Worm (Caenorhabditis elegans) whole organism, L3 larva: ENCODE data around the gene osta-2.

ENCODE experiments used
- R02D3.7 ChIP-seq: fragments of 150-350 bp; optimal IDR thresholded peaks from 2 replicates; lab custom pipeline; 2014; ENCODE audit warnings: missing biosample characterization, missing genetic modification characterization
- ZK546.5 ChIP-seq: sonication (generic microtip); optimal IDR thresholded peaks from 2 replicates; lab custom pipeline; 2017; ENCODE audit warnings: missing biosample characterization, missing genetic modification characterization
- aly-2 ChIP-seq: fragments of 150-350 bp; optimal IDR thresholded peaks from 2 replicates; lab custom pipeline; 2014; ENCODE audit warnings: missing biosample characterization, missing genetic modification characterization
- ama-1 ChIP-seq: fragments of 150-350 bp; optimal IDR thresholded peaks from 2 replicates; lab custom pipeline; 2018
- ceh-16 ChIP-seq: sonication (generic microtip); optimal IDR thresholded peaks from 2 replicates; lab custom pipeline; 2017; ENCODE audit warnings: missing biosample characterization, missing genetic modification characterization
- ceh-82 ChIP-seq: fragments of 150-350 bp; optimal IDR thresholded peaks from 2 replicates; lab custom pipeline; 2014; ENCODE audit warnings: missing biosample characterization, missing genetic modification characterization
- daf-12 ChIP-seq: fragments of 150-350 bp; optimal IDR thresholded peaks from 2 replicates; lab custom pipeline; 2014; ENCODE audit warnings: missing biosample characterization, missing genetic modification reagents, missing genetic modification characterization
- egl-5 ChIP-seq: fragments of 150-350 bp; optimal IDR thresholded peaks from 2 replicates; lab custom pipeline; 2017; ENCODE audit warnings: missing biosample characterization, missing genetic modification reagents, missing genetic modification characterization, inconsistent platforms
- elt-2 ChIP-seq: sonication (generic microtip); optimal IDR thresholded peaks from 2 replicates; lab custom pipeline; 2016; ENCODE audit warnings: missing genetic modification reagents, mild to moderate bottlenecking, missing genetic modification characterization, missing compliant biosample characterization
- fkh-2 ChIP-seq: fragments of 150-350 bp; optimal IDR thresholded peaks from 2 replicates; lab custom pipeline; 2014; ENCODE audit warnings: missing biosample characterization, missing genetic modification reagents, missing genetic modification characterization
- fos-1 ChIP-seq: fragments of 150-350 bp; optimal IDR thresholded peaks from 2 replicates; lab custom pipeline; 2014; ENCODE audit warnings: missing biosample characterization, missing genetic modification characterization
- hmg-11 ChIP-seq: sonication (generic microtip); optimal IDR thresholded peaks from 2 replicates; lab custom pipeline; 2016; ENCODE audit warnings: missing genetic modification characterization, missing compliant biosample characterization
- jun-1 ChIP-seq: fragments of 150-350 bp; optimal IDR thresholded peaks from 2 replicates; lab custom pipeline; 2014; ENCODE audit warnings: missing biosample characterization, missing genetic modification reagents, missing genetic modification characterization
- lin-15B ChIP-seq: fragments of 150-350 bp; optimal IDR thresholded peaks from 2 replicates; lab custom pipeline; 2014; ENCODE audit warnings: missing biosample characterization, missing genetic modification characterization
- lin-39 ChIP-seq: fragments of 150-350 bp; optimal IDR thresholded peaks from 2 replicates; lab custom pipeline; 2018; ENCODE audit warnings: missing biosample characterization, missing genetic modification reagents, missing genetic modification characterization
- lsy-12 ChIP-seq: sonication (generic microtip); optimal IDR thresholded peaks from 2 replicates; lab custom pipeline; 2016; ENCODE audit warnings: mild to moderate bottlenecking, missing genetic modification characterization, missing compliant biosample characterization
- mdl-1 ChIP-seq: fragments of 150-350 bp; optimal IDR thresholded peaks from 2 replicates; lab custom pipeline; 2014; ENCODE audit warnings: missing biosample characterization, missing genetic modification characterization
- mml-1 ChIP-seq: fragments of 150-350 bp; sonication (generic microtip); optimal IDR thresholded peaks from 3 replicates; lab custom pipeline; 2014; ENCODE audit warnings: missing biosample characterization, missing genetic modification characterization
- nfya-1 ChIP-seq: sonication (generic microtip); optimal IDR thresholded peaks from 2 replicates; lab custom pipeline; 2017; ENCODE audit warnings: missing genetic modification characterization, mild to moderate bottlenecking, missing compliant biosample characterization, antibody characterized with exemption, moderate library complexity; ENCODE audit not compliant: insufficient read depth
- nhr-12 ChIP-seq: fragments of 150-350 bp; optimal IDR thresholded peaks from 2 replicates; lab custom pipeline; 2014; ENCODE audit warnings: missing biosample characterization, missing genetic modification characterization
- nhr-23 ChIP-seq: fragments of 150-350 bp; optimal IDR thresholded peaks from 2 replicates; lab custom pipeline; 2014; ENCODE audit warnings: missing biosample characterization, missing genetic modification reagents, missing genetic modification characterization
- nhr-28 ChIP-seq: fragments of 150-350 bp; optimal IDR thresholded peaks from 2 replicates; lab custom pipeline; 2014; ENCODE audit warnings: missing biosample characterization, missing genetic modification characterization
- nhr-43 ChIP-seq: sonication (generic microtip); optimal IDR thresholded peaks from 2 replicates; lab custom pipeline; 2016; ENCODE audit warnings: mild to moderate bottlenecking, missing genetic modification characterization, missing compliant biosample characterization; ENCODE audit not compliant: poor library complexity, severe bottlenecking
- nhr-67 ChIP-seq: fragments of 150-350 bp; optimal IDR thresholded peaks from 2 replicates; lab custom pipeline; 2014; ENCODE audit warnings: missing biosample characterization, missing genetic modification characterization
- nhr-76 ChIP-seq: fragments of 150-350 bp; sonication (generic microtip); optimal IDR thresholded peaks from 5 replicates; lab custom pipeline; 2014; ENCODE audit warnings: missing biosample characterization, missing genetic modification characterization
- pha-4 ChIP-seq: fragments of 150-350 bp; optimal IDR thresholded peaks from 2 replicates; lab custom pipeline; 2014; ENCODE audit warnings: missing biosample characterization, missing genetic modification reagents, missing genetic modification characterization
- pqm-1 ChIP-seq: fragments of 150-350 bp; optimal IDR thresholded peaks from 2 replicates; lab custom pipeline; 2017; ENCODE audit warnings: missing biosample characterization, missing genetic modification characterization, inconsistent platforms
- sea-2 ChIP-seq: fragments of 150-350 bp; sonication (generic microtip); optimal IDR thresholded peaks from 4 replicates; lab custom pipeline; 2014; ENCODE audit warnings: missing biosample characterization, missing genetic modification reagents, missing genetic modification characterization
- skn-1 ChIP-seq: fragments of 150-350 bp; optimal IDR thresholded peaks from 2 replicates; lab custom pipeline; 2014; ENCODE audit warnings: missing biosample characterization, missing genetic modification characterization
- snpc-4 ChIP-seq: fragments of 150-350 bp; optimal IDR thresholded peaks from 2 replicates; lab custom pipeline; 2014; ENCODE audit warnings: missing biosample characterization, missing genetic modification characterization
- zag-1 ChIP-seq: fragments of 150-350 bp; optimal IDR thresholded peaks from 2 replicates; lab custom pipeline; 2014; ENCODE audit warnings: missing biosample characterization, missing genetic modification characterization
- ztf-11 ChIP-seq: fragments of 150-350 bp; optimal IDR thresholded peaks from 2 replicates; lab custom pipeline; 2014; ENCODE audit warnings: missing biosample characterization, missing genetic modification characterization

Gene osta-2

DNA sequence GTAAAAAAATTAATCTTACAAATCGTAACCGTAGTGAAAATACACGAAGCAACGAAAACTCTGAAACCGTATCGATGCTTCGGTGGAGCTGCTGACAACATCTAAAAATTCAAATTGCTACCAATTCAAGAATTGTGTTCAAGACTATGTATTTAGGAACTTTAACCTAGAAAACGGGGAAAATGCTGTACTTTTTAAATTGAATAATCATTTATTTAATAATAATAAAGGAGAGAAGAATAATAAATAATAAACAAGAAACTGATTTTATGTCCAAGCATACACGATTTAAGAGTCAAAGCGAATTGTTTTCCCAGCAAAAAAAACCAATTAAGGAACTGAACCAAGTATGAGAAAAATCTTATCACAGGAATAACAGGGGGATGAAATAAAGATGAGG lies 37.9 kb upstream of the osta-2 start, which contains the start of gene C25H3.17:
C25H3.17 (minus strand) TSS at position 101 of the 400 bp plus-strand sequence.
- no peak for TF ChIP-seq elt-2 (tag; lab: Kevin White, UChicago)
- TF ChIP-seq aly-2 (tag; lab: Kevin White, UChicago): no peak
- no peak for TF ChIP-seq hmg-11
- no peak for TF ChIP-seq jun-1 (tag; lab: Kevin White, UChicago)
- no peak for TF ChIP-seq lsy-12 (tag; lab: Kevin White, UChicago)
- no peak for TF ChIP-seq ceh-16 (tag; lab: Kevin White, UChicago)
- no peak for TF ChIP-seq ztf-11 (tag; lab: Kevin White, UChicago)
- no peak for TF ChIP-seq mml-1 (tag; lab: Kevin White, UChicago)
- no peak for TF ChIP-seq nhr-28
- TF ChIP-seq ceh-82 (tag; lab: Kevin White, UChicago): no peak

- TF ChIP-seq ama-1 (lab: Kevin White, UChicago) (no peak), lin-39 (tag; lab: Kevin White, UChicago) (no peak), skn-1 (no peak), mdl-1 (tag; lab: Kevin White, UChicago) (no peak), nhr-43 (tag; lab: Kevin White, UChicago) (no peak), lsy-12 (tag; lab: Kevin White, UChicago) (no peak), mml-1 (tag; lab: Kevin White, UChicago) (no peak), jun-1 (tag; lab: Kevin White, UChicago) (no peak)
Measured at ce11 chrII:5680703-5681102, 26.8 kb upstream of the osta-2 start, which contains the start of gene flp-27. Gene flp-27 (plus strand): TSS chrII:5681003.

DNA sequence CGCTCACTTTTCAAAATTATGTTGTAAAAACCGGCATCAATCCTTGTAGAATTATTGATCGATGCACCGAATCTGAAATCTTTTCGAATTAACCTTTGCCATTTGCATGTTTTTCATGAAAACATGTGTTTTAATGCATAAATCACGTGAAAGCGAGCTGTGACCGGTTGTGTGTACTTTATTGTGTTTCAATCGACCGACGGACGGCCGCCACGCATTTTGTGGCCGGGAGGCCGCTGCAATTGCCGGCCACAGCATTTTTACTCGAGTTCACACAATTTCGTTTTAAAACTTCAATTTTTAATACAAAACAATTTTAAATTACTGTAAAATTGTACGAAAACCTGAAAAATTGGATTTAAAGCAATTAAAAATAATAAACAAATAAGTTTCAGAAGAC lies 18.5 kb upstream of the osta-2 start, which contains the start of gene C25H3.11:
C25H3.11 (minus strand) TSS at position 82 of the 400 bp plus-strand sequence.
- TF ChIP-seq nhr-67 (tag; lab: Kevin White, UChicago) (no peak), ama-1 (lab: Kevin White, UChicago) (peak; percentile 52), nfya-1 (tag; lab: Kevin White, UChicago) (peak; percentile 67), lin-15B (tag; lab: Kevin White, UChicago) (peak; percentile 53), fkh-2 (tag; lab: Kevin White, UChicago) (no peak), ZK546.5 (no peak), pqm-1 (tag; lab: Kevin White, UChicago) (peak; percentile 26), snpc-4 (tag; lab: Kevin White, UChicago) (peak; percentile 29), lsy-12 (tag; lab: Kevin White, UChicago) (peak; percentile 4), pha-4 (tag; lab: Kevin White, UChicago) (peak; percentile 42), elt-2 (tag; lab: Kevin White, UChicago) (peak; percentile 70)

ce11 chrII:5691216-5691771 lies 16.2 kb upstream of the osta-2 start, which contains the start of the genes ndub-5 and eif-2D:
Gene ndub-5 (minus strand): TSS chrII:5691353.
Gene eif-2D (plus strand): TSS chrII:5691721.
- no peak for TF ChIP-seq zag-1 (tag; lab: Kevin White, UChicago)
- TF ChIP-seq snpc-4 (tag; lab: Kevin White, UChicago): peak; percentile 18
- no peak for TF ChIP-seq daf-12 (tag; lab: Kevin White, UChicago)
- TF ChIP-seq fkh-2 (tag; lab: Kevin White, UChicago): no peak
- TF ChIP-seq hmg-11: peak; percentile 6
- TF ChIP-seq R02D3.7 (tag; lab: Kevin White, UChicago): no peak
- TF ChIP-seq ama-1 (lab: Kevin White, UChicago): no peak
- no peak for TF ChIP-seq mml-1 (tag; lab: Kevin White, UChicago)
- peak; percentile 42 for TF ChIP-seq nfya-1 (tag; lab: Kevin White, UChicago)
- no peak for TF ChIP-seq nhr-76 (tag; lab: Kevin White, UChicago)
- TF ChIP-seq egl-5 (tag; lab: Kevin White, UChicago): no peak
- TF ChIP-seq elt-2 (tag; lab: Kevin White, UChicago): peak; percentile 15
- TF ChIP-seq nhr-67 (tag; lab: Kevin White, UChicago): no peak
- no peak for TF ChIP-seq fos-1 (tag; lab: Kevin White, UChicago)
- no peak for TF ChIP-seq lsy-12 (tag; lab: Kevin White, UChicago)
- no peak for TF ChIP-seq nhr-23 (tag; lab: Kevin White, UChicago)
- TF ChIP-seq mdl-1 (tag; lab: Kevin White, UChicago): no peak
- peak; percentile 26 for TF ChIP-seq pha-4 (tag; lab: Kevin White, UChicago)
- no peak for TF ChIP-seq sea-2
- no peak for TF ChIP-seq nhr-12 (tag; lab: Kevin White, UChicago)
